Fruit fly (Drosophila melanogaster) whole organism, adult: ENCODE data around the gene Kap-alpha3.
A peak's percentile ranks its signal among the peaks of the same experiment; 100 is the strongest.

Experiments
- CG11617 ChIP-seq: fragments of 200-800 bp; sonication (Bioruptor generic); optimal IDR thresholded peaks from 2 replicates; lab custom pipeline; 2017; ENCODE audit warnings: mild to moderate bottlenecking, missing biosample characterization, missing genetic modification reagents, missing genetic modification characterization
- CG12768 ChIP-seq: fragments of 200-800 bp; sonication (Bioruptor generic); optimal IDR thresholded peaks from 2 replicates; lab custom pipeline; 2017; ENCODE audit warnings: missing biosample characterization, missing genetic modification characterization, mild to moderate bottlenecking, moderate library complexity, missing genetic modification reagents
- CG14711 ChIP-seq: fragments of 200-800 bp; sonication (Bioruptor generic); optimal IDR thresholded peaks from 2 replicates; lab custom pipeline; 2018; ENCODE audit warnings: missing biosample characterization, mild to moderate bottlenecking, missing genetic modification characterization, moderate library complexity
- CG1620 ChIP-seq: fragments of 200-800 bp; sonication (Bioruptor generic); optimal IDR thresholded peaks from 2 replicates; lab custom pipeline; 2016; ENCODE audit warnings: missing biosample characterization, missing genetic modification characterization
- CG33017 ChIP-seq: fragments of 200-800 bp; sonication (Bioruptor generic); optimal IDR thresholded peaks from 2 replicates; lab custom pipeline; 2018; ENCODE audit warnings: missing biosample characterization, mild to moderate bottlenecking, missing genetic modification characterization, moderate library complexity
- CG5204 ChIP-seq: fragments of 200-800 bp; sonication (Bioruptor generic); optimal IDR thresholded peaks from 2 replicates; lab custom pipeline; 2016; ENCODE audit warnings: missing biosample characterization, missing genetic modification characterization
- CG7045 ChIP-seq: fragments of 200-800 bp; sonication (Bioruptor generic); optimal IDR thresholded peaks from 2 replicates; lab custom pipeline; 2017; ENCODE audit warnings: missing biosample characterization, mild to moderate bottlenecking, missing genetic modification characterization
- CG7101 ChIP-seq: fragments of 200-800 bp; sonication (Bioruptor generic); optimal IDR thresholded peaks from 2 replicates; lab custom pipeline; 2018; ENCODE audit warnings: missing biosample characterization, mild to moderate bottlenecking, missing genetic modification characterization, moderate library complexity
- Clk ChIP-seq: fragments of 200-800 bp; sonication (Bioruptor generic); optimal IDR thresholded peaks from 2 replicates; lab custom pipeline; 2017; ENCODE audit warnings: missing biosample characterization, missing genetic modification characterization
- Crg-1 ChIP-seq: fragments of 200-800 bp; sonication (Bioruptor generic); optimal IDR thresholded peaks from 2 replicates; lab custom pipeline; 2016; ENCODE audit warnings: missing biosample characterization, missing genetic modification characterization
- Hr96 ChIP-seq: fragments of 200-800 bp; sonication (Bioruptor generic); optimal IDR thresholded peaks from 2 replicates; lab custom pipeline; 2016; ENCODE audit warnings: missing biosample characterization, missing genetic modification characterization
- Mnt ChIP-seq: fragments of 200-800 bp; sonication (Bioruptor generic); optimal IDR thresholded peaks from 2 replicates; lab custom pipeline; 2016; ENCODE audit warnings: missing biosample characterization, mild to moderate bottlenecking, missing genetic modification characterization
- bab1 ChIP-seq: fragments of 200-800 bp; sonication (Bioruptor generic); optimal IDR thresholded peaks from 3 replicates; lab custom pipeline; 2019; ENCODE audit warnings: missing biosample characterization, mild to moderate bottlenecking, missing genetic modification characterization, moderate library complexity
- cic ChIP-seq: fragments of 200-800 bp; sonication (Bioruptor generic); optimal IDR thresholded peaks from 2 replicates; lab custom pipeline; 2017; ENCODE audit warnings: missing biosample characterization, mild to moderate bottlenecking, missing genetic modification characterization, moderate library complexity
- cnc ChIP-seq, 2 experiments: fragments of >200 bp; optimal IDR thresholded peaks; 2 replicates each; lab custom pipeline; 2017
- kay ChIP-seq: fragments of 200-800 bp; sonication (Bioruptor generic); peaks from one replicate; lab custom pipeline; 2016; ENCODE audit warnings: missing biosample characterization, missing genetic modification characterization, borderline replicate concordance
- ovo ChIP-seq: fragments of 200-800 bp; sonication (Bioruptor generic); optimal IDR thresholded peaks from 2 replicates; lab custom pipeline; 2016; ENCODE audit warnings: missing biosample characterization, missing genetic modification characterization
- pad ChIP-seq: fragments of 200-800 bp; sonication (Bioruptor generic); optimal IDR thresholded peaks from 3 replicates; lab custom pipeline; 2017; ENCODE audit warnings: missing biosample characterization, missing genetic modification characterization, mild to moderate bottlenecking, moderate library complexity, missing genetic modification reagents
- tj ChIP-seq: fragments of 200-800 bp; sonication (Bioruptor generic); optimal IDR thresholded peaks from 3 replicates; lab custom pipeline; 2017; ENCODE audit warnings: missing biosample characterization, mild to moderate bottlenecking, missing genetic modification characterization, moderate library complexity
- toe ChIP-seq: fragments of 200-800 bp; sonication (Bioruptor generic); optimal IDR thresholded peaks from 2 replicates; lab custom pipeline; 2016; ENCODE audit warnings: missing biosample characterization, missing genetic modification characterization

Kap-alpha3 gene

dm6 chr3R:9604445-9605020 is 27.0 kb upstream of the Kap-alpha3 start:
- TF ChIP-seq bab1 (GFP tag; lab: Kevin White, UChicago) (no peak), CG14711 (tag; lab: Kevin White, UChicago) (no peak), CG5204 (no peak)

- TF ChIP-seq CG1620 (GFP tag; lab: Kevin White, UChicago) (no peak), ovo (GFP tag; lab: Kevin White, UChicago) (no peak), CG7101 (tag; lab: Kevin White, UChicago) (no peak), Mnt (GFP tag; lab: Kevin White, UChicago) (no peak), CG7045 (GFP tag; lab: Kevin White, UChicago) (no peak), cic (GFP tag; lab: Kevin White, UChicago) (no peak), pad (GFP tag; lab: Kevin White, UChicago) (no peak), bab1 (GFP tag; lab: Kevin White, UChicago) (no peak), kay (GFP tag; lab: Kevin White, UChicago) (no peak), cnc (optimal IDR thresholded peaks at IDR 0.05; lab: Kevin White, UChicago) (no peak), Clk (GFP tag; lab: Kevin White, UChicago) (no peak), Crg-1 (GFP tag; lab: Kevin White, UChicago) (no peak), Hr96 (GFP tag; lab: Kevin White, UChicago) (no peak), tj (no peak), toe (GFP tag; lab: Kevin White, UChicago) (no peak), CG12768 (GFP tag; lab: Kevin White, UChicago) (no peak), CG14711 (tag; lab: Kevin White, UChicago) (no peak), CG33017 (no peak), CG11617 (GFP tag; lab: Kevin White, UChicago) (no peak), CG5204 (no peak)
Measured at dm6 chr3R:9603022-9603942, 25.7 kb upstream of the Kap-alpha3 start.

dm6 chr3R:9601949-9602348 is 24.4 kb upstream of the Kap-alpha3 start:
- TF ChIP-seq ovo (GFP tag; lab: Kevin White, UChicago) = peak; percentile 15
- no peak for TF ChIP-seq pad (GFP tag; lab: Kevin White, UChicago)
- peak; percentile 36 for TF ChIP-seq cic (GFP tag; lab: Kevin White, UChicago)
- TF ChIP-seq Crg-1 (GFP tag; lab: Kevin White, UChicago) = no peak
- TF ChIP-seq CG12768 (GFP tag; lab: Kevin White, UChicago) = peak; percentile 10
- peak; percentile 12 for TF ChIP-seq kay (GFP tag; lab: Kevin White, UChicago)
- TF ChIP-seq CG1620 (GFP tag; lab: Kevin White, UChicago) = no peak
- TF ChIP-seq tj = peak; percentile 33
- TF ChIP-seq Mnt (GFP tag; lab: Kevin White, UChicago) = no peak
- no peak for TF ChIP-seq CG7101 (tag; lab: Kevin White, UChicago)
- no peak for TF ChIP-seq toe (GFP tag; lab: Kevin White, UChicago)

dm6 chr3R:9600558-9600959 is 23.0 kb upstream of the Kap-alpha3 start:
- TF ChIP-seq CG7101 (tag; lab: Kevin White, UChicago) = peak; percentile 77
- peak; percentile 37 for TF ChIP-seq bab1 (GFP tag; lab: Kevin White, UChicago)
- peak; percentile 60 for TF ChIP-seq Crg-1 (GFP tag; lab: Kevin White, UChicago)
- peak; percentile 90 for TF ChIP-seq CG7045 (GFP tag; lab: Kevin White, UChicago)
- peak; percentile 44 for TF ChIP-seq Mnt (GFP tag; lab: Kevin White, UChicago)
- peak; percentile 58 for TF ChIP-seq Clk (GFP tag; lab: Kevin White, UChicago)
- peak; percentile 44 for TF ChIP-seq CG14711 (tag; lab: Kevin White, UChicago)
- peak; percentile 83 for TF ChIP-seq CG12768 (GFP tag; lab: Kevin White, UChicago)
- peak; percentile 81 for TF ChIP-seq kay (GFP tag; lab: Kevin White, UChicago)
- peak; percentile 82 for TF ChIP-seq CG33017
- peak; percentile 90 for TF ChIP-seq cic (GFP tag; lab: Kevin White, UChicago)
- peak; percentile 56 for TF ChIP-seq pad (GFP tag; lab: Kevin White, UChicago)
- TF ChIP-seq toe (GFP tag; lab: Kevin White, UChicago) = peak; percentile 49
- peak; percentile 54 for TF ChIP-seq ovo (GFP tag; lab: Kevin White, UChicago)
- no peak for TF ChIP-seq Hr96 (GFP tag; lab: Kevin White, UChicago)
- TF ChIP-seq CG11617 (GFP tag; lab: Kevin White, UChicago) = peak; percentile 82
- TF ChIP-seq tj = peak; percentile 40
- peak; percentile 6 for TF ChIP-seq CG1620 (GFP tag; lab: Kevin White, UChicago)
- no peak for TF ChIP-seq CG5204
- no peak for TF ChIP-seq cnc (optimal IDR thresholded peaks at IDR 0.05; lab: Kevin White, UChicago)

DNA sequence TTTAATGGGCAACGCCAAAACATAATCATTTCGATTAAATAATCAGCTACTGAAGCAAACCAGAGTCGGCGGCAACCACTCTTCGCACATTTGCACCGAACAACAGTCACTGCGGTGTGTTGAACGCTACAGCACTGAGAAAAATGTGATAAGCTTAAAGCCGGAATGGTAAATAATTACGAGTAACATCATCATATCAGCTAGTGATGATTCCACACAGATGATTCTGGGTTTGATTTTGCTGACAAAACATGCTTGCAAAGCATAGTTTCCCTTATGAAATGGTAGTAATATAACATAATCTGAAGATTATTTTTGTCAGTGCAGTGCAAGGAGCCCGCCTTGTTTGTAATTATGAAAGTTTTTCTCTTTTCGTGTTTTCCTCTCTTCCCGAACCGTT is 20.6 kb upstream of the Kap-alpha3 start:
- no peak for TF ChIP-seq CG11617 (GFP tag; lab: Kevin White, UChicago)
- TF ChIP-seq CG7101 (tag; lab: Kevin White, UChicago) = no peak
- TF ChIP-seq CG12768 (GFP tag; lab: Kevin White, UChicago) = no peak
- no peak for TF ChIP-seq toe (GFP tag; lab: Kevin White, UChicago)
- TF ChIP-seq Crg-1 (GFP tag; lab: Kevin White, UChicago) = no peak
